Worm (Caenorhabditis elegans): ENCODE measurements around the gene Y44A6C.1.

Y44A6C.1 gene

ce11 chrV:20693968-20694367, 19.8 kb upstream of the Y44A6C.1 start:
- peak; percentile 40 for TF ChIP-seq tbx-2 (tag; optimal IDR thresholded peaks at IDR 0.05)
- peak; percentile 13 for TF ChIP-seq elt-2 (tag; optimal IDR thresholded peaks at IDR 0.05)
- TF ChIP-seq lin-15B (tag; optimal IDR thresholded peaks at IDR 0.05): peak; percentile 25
- TF ChIP-seq nhr-23 (tag; optimal IDR thresholded peaks at IDR 0.05): peak; percentile 36
- peak; percentile 72 for TF ChIP-seq hmg-11 (tag; optimal IDR thresholded peaks at IDR 0.05)
- TF ChIP-seq nhr-43 (tag; optimal IDR thresholded peaks at IDR 0.05; ENCODE audit: poor library complexity, severe bottlenecking): no peak
- TF ChIP-seq nhr-76 (tag; optimal IDR thresholded peaks at IDR 0.05): no peak
- no peak for TF ChIP-seq daf-12 (tag; optimal IDR thresholded peaks at IDR 0.05)
- TF ChIP-seq lin-39 (tag; optimal IDR thresholded peaks at IDR 0.05): no peak
- TF ChIP-seq nfya-1 (tag; optimal IDR thresholded peaks at IDR 0.05; ENCODE audit: insufficient read depth): peak; percentile 37
- TF ChIP-seq ceh-9 (tag; optimal IDR thresholded peaks at IDR 0.05): no peak
- no peak for TF ChIP-seq ceh-82 (tag; optimal IDR thresholded peaks at IDR 0.05)
- no peak for TF ChIP-seq mml-1 (tag; optimal IDR thresholded peaks at IDR 0.05)
- TF ChIP-seq nhr-28 (tag; optimal IDR thresholded peaks at IDR 0.05): no peak
- TF ChIP-seq ceh-16 (tag; optimal IDR thresholded peaks at IDR 0.05): no peak
- peak; percentile 38 for TF ChIP-seq ztf-4 (tag; optimal IDR thresholded peaks at IDR 0.05)
- TF ChIP-seq lsy-12 (tag; optimal IDR thresholded peaks at IDR 0.05): peak; percentile 37
- TF ChIP-seq jun-1 (tag; optimal IDR thresholded peaks at IDR 0.05): peak; percentile 19
- TF ChIP-seq nhr-12 (tag; optimal IDR thresholded peaks at IDR 0.05): no peak
- TF ChIP-seq aly-2 (tag; optimal IDR thresholded peaks at IDR 0.05): no peak

DNA sequence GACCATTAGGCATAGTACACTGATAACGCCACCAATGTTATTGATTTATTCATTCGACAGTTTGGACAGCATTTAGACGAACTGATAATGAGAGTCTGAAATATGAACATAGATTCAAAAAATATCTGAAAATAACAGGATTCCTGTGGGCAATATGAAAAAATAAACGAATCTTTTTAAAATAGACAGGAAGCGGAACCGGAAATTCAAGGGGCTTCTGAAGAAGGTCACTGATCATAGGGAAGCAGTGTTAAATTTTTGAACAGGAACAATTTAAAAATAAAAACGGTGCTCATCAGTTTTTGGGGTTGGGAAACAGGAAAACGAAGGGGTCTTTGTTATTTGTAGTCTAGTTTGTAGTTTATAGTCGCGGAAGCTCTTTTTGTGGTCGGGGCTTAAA, 15.5 kb upstream of the Y44A6C.1 start, which contains the start of gene F53F8.7:
F53F8.7 (minus strand) TSS at position 101 of the 400 bp plus-strand sequence.
- no peak for TF ChIP-seq fos-1 (tag; optimal IDR thresholded peaks at IDR 0.05)
- TF ChIP-seq zag-1 (tag; optimal IDR thresholded peaks at IDR 0.05): no peak
- TF ChIP-seq nhr-76 (tag; optimal IDR thresholded peaks at IDR 0.05): no peak
- TF ChIP-seq nhr-77 (tag; optimal IDR thresholded peaks at IDR 0.05): no peak
- TF ChIP-seq nhr-28 (tag; optimal IDR thresholded peaks at IDR 0.05): no peak
- no peak for TF ChIP-seq mdl-1 (tag; optimal IDR thresholded peaks at IDR 0.05)
- no peak for TF ChIP-seq eor-1 (tag; optimal IDR thresholded peaks at IDR 0.05)
- no peak for TF ChIP-seq nhr-11 (tag; optimal IDR thresholded peaks at IDR 0.05)
- no peak for TF ChIP-seq ceh-82 (tag; optimal IDR thresholded peaks at IDR 0.05)
- TF ChIP-seq nhr-67 (tag; optimal IDR thresholded peaks at IDR 0.05): no peak
- TF ChIP-seq R02D3.7 (tag; optimal IDR thresholded peaks at IDR 0.05): no peak
- TF ChIP-seq ceh-28 (tag; optimal IDR thresholded peaks at IDR 0.05): no peak

- TF ChIP-seq snpc-4 (tag; optimal IDR thresholded peaks at IDR 0.05): peak; percentile 78
Observed at ce11 chrV:20698837-20699236, 14.9 kb upstream of the Y44A6C.1 start.

DNA sequence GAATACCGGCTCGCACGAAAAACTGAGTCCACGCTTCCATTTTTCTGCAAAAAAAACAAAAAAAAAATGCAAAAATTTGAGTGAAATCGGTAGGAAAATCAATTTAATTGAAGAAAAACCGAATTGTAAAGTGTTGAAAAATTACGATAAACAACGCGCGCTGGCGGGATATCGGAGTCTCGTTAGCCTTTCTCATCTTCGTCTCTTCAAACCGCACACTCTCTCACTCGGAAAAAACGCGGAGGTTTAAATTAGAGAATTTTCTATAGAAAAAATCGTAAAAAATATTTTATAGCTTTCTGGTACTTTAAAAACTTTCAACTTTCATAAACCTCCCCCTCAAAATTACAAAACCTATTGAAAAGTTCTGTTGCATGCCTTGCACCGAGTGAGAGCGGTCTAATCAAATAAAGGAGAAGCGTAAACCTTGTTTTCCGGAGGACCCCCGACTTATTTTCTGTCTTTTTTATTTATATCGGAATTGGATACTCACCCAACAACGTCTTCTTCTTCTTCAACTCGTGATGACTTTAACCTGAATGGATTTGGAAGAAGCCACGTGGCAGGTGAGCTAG, 9.6 kb upstream of the Y44A6C.1 start, which contains the start of the genes F53F8.5 and F53F8.6:
F53F8.5 (minus strand) TSS at position 52 of the 575 bp plus-strand sequence.
F53F8.6 (plus strand) TSS at position 230 of the 575 bp plus-strand sequence.
- TF ChIP-seq pqm-1 (tag; optimal IDR thresholded peaks at IDR 0.05) (peak; percentile 25), eor-1 (tag; optimal IDR thresholded peaks at IDR 0.05) (no peak), ztf-4 (tag; optimal IDR thresholded peaks at IDR 0.05) (no peak), lin-15B (tag; optimal IDR thresholded peaks at IDR 0.05) (peak; percentile 23), lin-39 (tag; optimal IDR thresholded peaks at IDR 0.05) (no peak), nfya-1 (tag; optimal IDR thresholded peaks at IDR 0.05; ENCODE audit: insufficient read depth) (peak; percentile 60), fos-1 (tag; optimal IDR thresholded peaks at IDR 0.05) (no peak), nhr-77 (tag; optimal IDR thresholded peaks at IDR 0.05) (no peak), ceh-28 (tag; optimal IDR thresholded peaks at IDR 0.05) (no peak), lsy-12 (tag; optimal IDR thresholded peaks at IDR 0.05) (no peak), fkh-10 (GFP tag; optimal IDR thresholded peaks at IDR 0.05) (no peak), skn-1 (tag; optimal IDR thresholded peaks at IDR 0.05) (no peak), R02D3.7 (tag; optimal IDR thresholded peaks at IDR 0.05) (no peak), snpc-4 (tag; optimal IDR thresholded peaks at IDR 0.05) (peak; percentile 14), nhr-25 (tag; optimal IDR thresholded peaks at IDR 0.05) (peak; percentile 2), elt-1 (tag; optimal IDR thresholded peaks at IDR 0.05) (no peak), jun-1 (tag; optimal IDR thresholded peaks at IDR 0.05) (peak; percentile 8), nhr-11 (tag; optimal IDR thresholded peaks at IDR 0.05) (no peak), daf-12 (tag; optimal IDR thresholded peaks at IDR 0.05) (no peak), ama-1 (optimal IDR thresholded peaks at IDR 0.05) (no peak), egl-27 (tag; optimal IDR thresholded peaks at IDR 0.05) (no peak), egl-5 (tag; optimal IDR thresholded peaks at IDR 0.05) (no peak), mml-1 (tag; optimal IDR thresholded peaks at IDR 0.05) (no peak), hmg-11 (tag; optimal IDR thresholded peaks at IDR 0.05) (peak; percentile 73), unc-39 (tag; optimal IDR thresholded peaks at IDR 0.05) (no peak), sea-2 (GFP tag; optimal IDR thresholded peaks at IDR 0.05) (no peak), nhr-12 (tag; optimal IDR thresholded peaks at IDR 0.05) (no peak), zag-1 (tag; optimal IDR thresholded peaks at IDR 0.05) (no peak), pha-4 (tag; optimal IDR thresholded peaks at IDR 0.05) (peak; percentile 67), nhr-23 (tag; optimal IDR thresholded peaks at IDR 0.05) (peak; percentile 58), nhr-28 (tag; optimal IDR thresholded peaks at IDR 0.05) (no peak)
